Worm (Caenorhabditis elegans): ENCODE results near the gene pha-4.

ce11 chrV:20716830-20717441 lies 35.9 kb upstream of the pha-4 start:
- TF ChIP-seq aly-1 (tag; optimal IDR thresholded peaks at IDR 0.05), result no peak
- no peak for TF ChIP-seq pes-1 (GFP tag; IDR thresholded peaks at IDR 0.05)
- TF ChIP-seq ceh-13 (GFP tag; optimal IDR thresholded peaks at IDR 0.05), result no peak
- no peak for TF ChIP-seq flt-1 (GFP tag; IDR thresholded peaks at IDR 0.05)
- no peak for TF ChIP-seq ama-1 (optimal IDR thresholded peaks at IDR 0.05)
- no peak for TF ChIP-seq tra-4 (tag; optimal IDR thresholded peaks at IDR 0.05)
- TF ChIP-seq ets-7 (tag; optimal IDR thresholded peaks at IDR 0.05), result no peak
- no peak for TF ChIP-seq hnd-1 (tag; optimal IDR thresholded peaks at IDR 0.05)
- no peak for TF ChIP-seq ceh-36 (tag; optimal IDR thresholded peaks at IDR 0.05)
- no peak for TF ChIP-seq scrt-1 (GFP tag; IDR thresholded peaks at IDR 0.05)
- no peak for TF ChIP-seq B0310.2 (tag; optimal IDR thresholded peaks at IDR 0.05)
- TF ChIP-seq tbx-11 (GFP tag; IDR thresholded peaks at IDR 0.05), result no peak
